Fruit fly (Drosophila melanogaster): ENCODE measurements around the gene CG15561.

The CG15561 gene

dm6 chr3R:31213227-31213626 lies 2.5 kb downstream of the CG15561 start, which contains the start of the genes Zwilch and CG1542 (continued):
- TF ChIP-seq cwo (GFP tag; optimal IDR thresholded peaks at IDR 0.05) (peak; percentile 80), Scr (GFP tag; IDR thresholded peaks at IDR 0.05; ENCODE audit: partially characterized antibody) (peak; percentile 70), CG17186 (GFP tag; optimal IDR thresholded peaks at IDR 0.05) (peak; percentile 89), Sry-δ (GFP tag; optimal IDR thresholded peaks at IDR 0.05) (peak; percentile 79), Med (GFP tag) (no peak), stwl (tag; optimal IDR thresholded peaks at IDR 0.05) (peak; percentile 92), knrl (GFP tag; IDR thresholded peaks at IDR 0.05; ENCODE audit: partially characterized antibody) (peak; percentile 67), pzg (GFP tag; optimal IDR thresholded peaks at IDR 0.05) (peak; percentile 96), pnt (GFP tag; optimal IDR thresholded peaks at IDR 0.05) (no peak), CG12071 (GFP tag; optimal IDR thresholded peaks at IDR 0.05) (no peak), CG42726 (GFP tag; IDR thresholded peaks at IDR 0.05; ENCODE audit: partially characterized antibody) (0 out of 2 replicates have a peak, but pooled peaks have one; percentile 32), D19A (tag; optimal IDR thresholded peaks at IDR 0.05) (no peak), inv (GFP tag; IDR thresholded peaks at IDR 0.05; ENCODE audit: partially characterized antibody) (peak; percentile 63), bigmax (GFP tag; optimal IDR thresholded peaks at IDR 0.05) (peak; percentile 46), Jarid2 (GFP tag; optimal IDR thresholded peaks at IDR 0.05) (no peak), tna (GFP tag; IDR thresholded peaks at IDR 0.05; ENCODE audit: partially characterized antibody) (peak; percentile 65), HLH4C (GFP tag; IDR thresholded peaks at IDR 0.05; ENCODE audit: partially characterized antibody) (peak; percentile 81), CG7839 (tag; optimal IDR thresholded peaks at IDR 0.05) (no peak), fd96Cb (tag; optimal IDR thresholded peaks at IDR 0.05) (no peak), Myb (GFP tag; optimal IDR thresholded peaks at IDR 0.05) (peak; percentile 73), CG7928 (GFP tag; optimal IDR thresholded peaks at IDR 0.05) (no peak), Chrac-16 (GFP tag; optimal IDR thresholded peaks at IDR 0.05) (no peak), CG6254 (GFP tag; optimal IDR thresholded peaks at IDR 0.05) (peak; percentile 94), sna (GFP tag; IDR thresholded peaks at IDR 0.05; ENCODE audit: partially characterized antibody) (peak; percentile 74), BEAF-32 (GFP tag; optimal IDR thresholded peaks at IDR 0.05) (peak; percentile 77), Sin3A (optimal IDR thresholded peaks at IDR 0.05) (peak; percentile 58), ato (GFP tag; IDR thresholded peaks at IDR 0.05; ENCODE audit: partially characterized antibody) (peak; percentile 77)

dm6 chr3R:31210630-31211029 lies 5.1 kb downstream of the CG15561 start, which contains the start of gene chp:
Gene chp (minus strand): TSS chr3R:31210730.
- TF ChIP-seq tap (tag; optimal IDR thresholded peaks at IDR 0.05): no peak
- TF ChIP-seq CG14710 (tag; optimal IDR thresholded peaks at IDR 0.05): no peak
- no peak for TF ChIP-seq ham (GFP tag; IDR thresholded peaks at IDR 0.05)
- no peak for TF ChIP-seq Meics (GFP tag; optimal IDR thresholded peaks at IDR 0.05)
- TF ChIP-seq CG15479 (GFP tag; optimal IDR thresholded peaks at IDR 0.05): no peak
- TF ChIP-seq CG4730 (GFP tag; IDR thresholded peaks at IDR 0.05): no peak
- no peak for TF ChIP-seq jing (GFP tag; optimal IDR thresholded peaks at IDR 0.05)
- TF ChIP-seq ranshi (GFP tag; IDR thresholded peaks at IDR 0.05): no peak
- TF ChIP-seq Dip2 (GFP tag; IDR thresholded peaks at IDR 0.05): no peak
- TF ChIP-seq CG6813 (GFP tag; optimal IDR thresholded peaks at IDR 0.05): no peak
- no peak for TF ChIP-seq CG1024 (GFP tag; IDR thresholded peaks at IDR 0.05)
- no peak for TF ChIP-seq CG3838 (GFP tag; optimal IDR thresholded peaks at IDR 0.05)
- TF ChIP-seq pb (GFP tag; optimal IDR thresholded peaks at IDR 0.05): no peak
- TF ChIP-seq nmo (GFP tag; optimal IDR thresholded peaks at IDR 0.05): no peak
